Worm (Caenorhabditis elegans) whole organism, dauer: ENCODE results near the gene ZC196.3.
"Not testable (repeated sequence)": the region's sequence is repeated elsewhere in the genome, so short reads cannot be mapped to it uniquely, and the experiment has no call there.

Source experiments
- unc-62 ChIP-seq: sonication (generic microtip); optimal IDR thresholded peaks from 2 replicates; lab custom pipeline; 2017; ENCODE audit warnings: missing biosample characterization, missing genetic modification reagents, missing genetic modification characterization

ZC196.3 gene

DNA sequence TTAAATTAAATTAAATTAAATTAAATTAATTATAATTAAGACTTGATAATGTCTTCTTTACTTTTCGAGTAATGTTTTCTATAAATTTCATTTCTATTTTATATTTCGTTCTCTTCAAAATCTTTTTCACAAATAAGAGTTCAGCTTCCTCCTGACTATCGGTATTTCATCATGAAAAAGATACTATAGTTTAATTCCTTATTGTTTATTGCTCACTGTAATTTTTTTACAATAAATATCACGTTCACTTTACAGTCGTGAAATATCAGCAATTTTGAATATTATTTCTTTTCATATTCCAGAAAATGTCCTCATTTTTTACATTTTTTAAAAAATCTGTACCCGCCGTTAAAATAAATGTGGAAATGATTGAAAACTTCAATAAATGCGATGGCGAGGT is at the start of gene ZC196.3:
TSS of gene ZC196.3 (plus strand) at position 301 of the 400 bp plus-strand sequence.
- no peak for TF ChIP-seq unc-62

DNA sequence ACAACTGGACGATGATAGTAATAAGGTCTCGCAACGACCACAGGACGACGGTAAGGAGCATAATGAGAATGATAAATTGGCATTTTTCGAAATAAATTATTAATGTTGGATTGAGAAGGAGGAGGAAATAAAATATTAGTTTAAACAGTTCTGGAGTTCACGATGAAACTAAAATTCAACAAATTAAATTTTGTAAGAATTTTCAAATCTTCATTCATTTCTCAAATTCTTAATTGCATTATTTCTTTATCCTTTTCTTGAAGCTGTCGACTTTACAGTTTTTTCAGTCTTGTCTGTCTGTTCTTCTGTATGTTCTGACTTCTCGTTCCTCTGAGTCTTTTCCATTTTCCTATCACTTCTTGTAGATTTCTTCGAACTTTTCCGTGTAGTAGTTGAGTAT is 49.7 kb upstream of the ZC196.3 start, which contains the start of gene ZC190.7:
TSS of gene ZC190.7 (minus strand) at position 101 of the 400 bp plus-strand sequence.
- TF ChIP-seq unc-62 = no peak

DNA sequence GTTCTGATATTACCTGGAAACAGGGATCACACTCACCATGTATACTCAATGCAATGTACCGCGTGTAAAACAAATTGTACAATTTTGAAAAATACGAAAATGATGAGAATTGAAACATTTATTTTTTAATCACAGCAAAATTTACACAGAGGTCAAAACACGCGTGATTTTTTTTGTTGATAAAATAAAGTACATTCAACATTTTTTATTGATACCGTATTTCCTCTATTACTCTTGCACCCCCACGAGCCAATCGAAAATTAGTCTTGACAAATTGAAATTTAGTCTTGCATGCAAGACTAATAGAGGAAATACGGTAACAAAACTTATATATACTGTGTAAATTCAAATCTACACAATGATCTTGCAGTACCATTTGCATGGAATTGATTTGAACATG is 48.8 kb upstream of the ZC196.3 start, which contains the start of gene ZC190.8:
TSS of gene ZC190.8 (minus strand) at position 101 of the 400 bp plus-strand sequence.
- TF ChIP-seq unc-62 = no peak

DNA sequence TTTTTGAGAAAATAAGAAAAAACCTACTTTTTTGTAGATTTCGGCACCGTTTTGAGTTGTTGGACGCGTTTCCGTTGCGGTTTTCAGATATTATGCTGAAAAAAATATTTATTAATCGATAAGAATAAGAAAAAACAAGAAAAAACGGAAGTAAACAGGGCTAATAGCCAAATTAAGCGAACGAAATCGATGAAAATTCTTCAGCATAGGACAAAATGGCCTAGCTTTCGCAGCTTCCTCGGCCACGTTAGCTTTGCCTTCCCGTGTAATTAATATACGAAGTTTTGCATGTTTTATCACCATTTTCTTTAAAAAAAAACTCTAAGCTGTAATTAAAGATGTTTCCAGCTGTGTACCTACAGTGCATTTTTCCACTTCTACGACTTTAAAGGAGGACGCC is 40.3 kb upstream of the ZC196.3 start, which contains the start of gene ZC190.10:
TSS of gene ZC190.10 (minus strand) at position 101 of the 400 bp plus-strand sequence.
- TF ChIP-seq unc-62 = not testable (repeated sequence)

DNA sequence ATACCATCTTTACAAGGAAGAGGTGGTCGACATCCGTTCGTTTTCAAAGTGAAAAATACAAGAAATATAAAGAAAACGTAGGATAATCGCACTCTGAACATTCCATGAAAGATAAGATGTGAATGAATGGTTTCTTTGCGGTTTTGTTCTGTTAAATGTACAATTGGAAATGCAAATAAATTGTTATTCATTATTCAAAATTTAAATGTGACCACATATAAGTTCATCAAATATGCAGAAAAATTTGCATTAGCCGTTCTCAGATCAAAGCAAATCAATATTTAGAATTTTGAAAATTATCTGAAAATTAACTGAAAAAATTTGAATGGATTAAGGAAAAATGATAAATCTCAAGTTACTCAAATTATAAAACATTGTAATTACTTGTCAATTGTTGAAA is 24.6 kb upstream of the ZC196.3 start, which contains the start of gene ZC178.2:
TSS of gene ZC178.2 (minus strand) at position 101 of the 400 bp plus-strand sequence.
- no peak for TF ChIP-seq unc-62

DNA sequence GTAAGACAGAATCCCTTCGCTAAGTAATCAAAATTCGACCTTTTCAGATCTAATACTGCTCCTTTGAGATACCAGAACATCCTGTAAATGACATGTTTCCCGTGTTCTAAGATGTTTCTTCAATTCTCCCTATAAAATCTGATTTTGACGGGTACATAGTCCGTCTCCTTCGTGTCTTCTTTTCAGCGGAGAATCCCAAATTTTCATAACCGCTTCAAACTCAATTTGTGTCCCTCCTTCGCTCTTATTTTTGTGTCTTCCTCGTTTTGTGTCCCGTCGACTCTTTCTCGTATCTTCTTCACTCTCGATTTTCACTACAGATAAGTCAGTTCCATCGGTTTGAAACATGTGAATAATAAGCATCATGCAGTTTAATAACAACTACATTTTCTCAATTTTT is 20.3 kb upstream of the ZC196.3 start, which contains the start of gene glr-5:
TSS of gene glr-5 (plus strand) at position 321 of the 400 bp plus-strand sequence.
- TF ChIP-seq unc-62 = no peak

DNA sequence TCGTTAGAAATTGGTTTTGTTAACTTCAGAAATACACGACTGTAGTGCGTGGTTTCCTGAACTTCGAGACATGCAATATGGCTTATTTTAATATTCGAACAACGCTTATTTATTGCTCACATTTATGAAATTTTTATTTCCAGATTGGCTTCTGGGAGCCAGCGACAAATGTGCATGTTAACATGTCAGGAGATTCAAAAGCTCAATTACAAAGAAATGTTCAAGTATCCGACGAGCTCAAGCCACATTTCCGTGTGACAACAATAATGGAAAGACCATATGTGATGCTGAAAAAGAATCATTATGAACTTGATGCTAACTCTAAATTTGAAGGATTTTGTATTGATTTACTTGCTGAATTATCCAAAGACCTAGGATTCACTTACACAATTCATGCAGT is 18.1 kb upstream of the ZC196.3 start:
- TF ChIP-seq unc-62 = no peak

DNA sequence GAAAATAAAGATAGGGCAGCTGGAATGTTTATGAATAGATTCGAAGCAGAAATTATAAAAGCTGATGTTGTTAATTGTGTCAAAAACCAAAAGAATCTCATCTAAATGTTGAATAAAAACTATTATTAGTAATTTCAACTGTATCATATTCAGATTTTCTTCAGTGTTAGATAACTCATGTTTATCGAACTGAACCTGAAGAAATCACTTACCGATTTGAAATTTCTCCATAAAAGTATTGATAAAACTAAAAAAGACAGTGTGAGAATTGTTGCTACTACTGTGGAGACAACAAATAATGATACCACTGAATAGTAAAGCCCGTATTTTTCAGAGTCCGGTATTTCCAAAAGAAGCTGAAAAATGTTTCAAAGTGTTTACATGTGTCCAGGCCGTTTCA is 14.3 kb upstream of the ZC196.3 start, which contains the start of gene ZC196.8:
TSS of gene ZC196.8 (minus strand) at position 101 of the 400 bp plus-strand sequence.
- TF ChIP-seq unc-62 = not testable (repeated sequence)

DNA sequence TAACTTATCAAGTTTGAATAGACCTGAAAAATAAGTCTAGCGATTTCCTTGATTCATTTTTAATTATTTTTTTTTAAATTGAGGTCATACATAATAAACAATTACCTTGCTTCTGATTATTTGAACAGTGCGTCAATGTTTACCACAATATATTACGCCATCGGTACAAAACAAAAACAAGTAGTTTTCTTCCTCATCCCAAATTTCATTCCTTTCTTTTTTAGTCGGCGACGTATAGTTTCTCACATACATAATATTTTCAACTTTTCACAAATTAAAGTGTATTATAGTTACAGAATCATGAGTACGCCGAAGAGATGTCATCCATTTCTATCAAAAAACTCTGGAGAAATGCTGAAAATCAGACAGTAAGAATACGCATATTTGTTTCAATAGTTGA is 10.2 kb upstream of the ZC196.3 start, which contains the start of gene droe-8:
TSS of gene droe-8 (plus strand) at position 301 of the 400 bp plus-strand sequence.
- TF ChIP-seq unc-62 = not testable (repeated sequence)

DNA sequence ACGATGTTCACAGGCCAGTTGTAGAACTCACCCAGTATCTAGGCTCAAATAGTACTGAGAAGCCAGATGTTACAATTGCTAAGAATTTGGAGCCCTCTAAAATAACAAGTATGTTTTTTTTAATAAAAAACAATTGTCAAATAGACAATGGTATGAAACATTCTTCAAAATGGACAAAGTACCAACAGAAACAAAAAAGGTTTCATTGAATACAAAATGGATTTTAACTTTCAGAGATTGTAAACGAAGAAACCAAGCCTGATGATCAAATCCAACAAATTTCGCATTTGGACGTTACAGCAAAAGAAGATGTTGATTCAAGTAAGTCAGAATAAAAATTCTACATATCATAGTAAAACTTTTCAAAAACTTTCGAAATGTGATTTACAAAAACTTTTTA is 9.4 kb upstream of the ZC196.3 start, which contains the start of gene ZC196.9:
TSS of gene ZC196.9 (minus strand) at position 101 of the 400 bp plus-strand sequence.
- TF ChIP-seq unc-62 = no peak

DNA sequence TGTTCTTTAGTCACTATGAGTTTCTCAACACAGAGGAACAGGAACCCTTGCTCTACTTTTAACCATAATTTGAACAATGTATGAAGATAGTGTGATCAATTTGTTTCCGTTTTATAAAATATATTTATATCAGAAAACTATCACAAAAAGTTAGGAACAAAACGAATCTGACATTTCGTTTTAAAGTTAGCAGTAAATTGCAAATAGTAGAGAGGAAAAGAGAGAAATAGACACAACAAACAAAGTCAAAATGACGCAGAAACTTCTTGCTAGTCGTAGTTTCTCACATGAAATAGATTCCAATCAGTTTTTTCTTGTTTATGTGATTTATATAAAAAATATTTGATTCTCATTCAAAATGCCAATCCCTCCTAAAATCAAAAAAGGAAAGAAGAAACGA is 7.4 kb upstream of the ZC196.3 start, which contains the start of gene ZC196.5:
TSS of gene ZC196.5 (plus strand) at position 301 of the 400 bp plus-strand sequence.
- TF ChIP-seq unc-62 = no peak

DNA sequence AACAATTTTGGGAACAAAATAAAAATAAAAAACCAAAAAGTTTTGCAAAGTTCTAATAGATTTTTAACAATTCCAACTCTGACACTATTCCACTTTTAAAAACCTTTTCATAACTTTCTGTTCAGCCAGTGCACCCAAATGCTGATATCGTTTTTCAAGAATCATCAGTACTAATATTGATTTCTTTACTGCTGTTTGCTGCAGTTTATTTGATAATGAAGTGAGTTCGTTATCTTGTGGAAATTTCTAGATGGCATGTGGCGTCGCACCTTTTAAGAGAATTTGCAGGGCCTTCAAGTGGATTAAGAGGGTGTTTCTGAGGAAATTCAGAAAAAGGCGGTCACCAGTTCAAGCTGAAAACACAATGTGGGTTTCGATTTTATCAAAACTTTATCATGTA is 5.5 kb upstream of the ZC196.3 start:
- no peak for TF ChIP-seq unc-62

DNA sequence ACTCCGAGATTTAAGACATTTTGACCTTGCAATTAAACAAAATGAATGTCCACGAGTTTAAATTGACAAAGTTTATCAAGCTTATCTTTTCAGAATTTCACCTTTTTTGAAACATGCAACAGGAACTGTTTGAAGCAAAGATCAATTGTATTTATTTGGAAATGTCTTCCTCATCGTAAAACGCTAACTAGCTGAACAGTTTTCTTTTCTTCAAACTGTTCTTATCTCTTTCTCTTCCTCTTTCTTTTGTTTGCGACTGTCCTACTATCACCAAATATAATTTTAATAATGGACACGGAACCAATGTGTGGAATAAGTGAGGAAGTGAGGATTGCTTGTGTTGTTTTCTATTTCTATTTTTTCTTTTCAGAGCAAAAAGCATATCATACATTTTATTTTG is 3.5 kb upstream of the ZC196.3 start, which contains the start of gene ZC196.4:
TSS of gene ZC196.4 (plus strand) at position 173 of the 400 bp plus-strand sequence.
- TF ChIP-seq unc-62 = no peak

DNA sequence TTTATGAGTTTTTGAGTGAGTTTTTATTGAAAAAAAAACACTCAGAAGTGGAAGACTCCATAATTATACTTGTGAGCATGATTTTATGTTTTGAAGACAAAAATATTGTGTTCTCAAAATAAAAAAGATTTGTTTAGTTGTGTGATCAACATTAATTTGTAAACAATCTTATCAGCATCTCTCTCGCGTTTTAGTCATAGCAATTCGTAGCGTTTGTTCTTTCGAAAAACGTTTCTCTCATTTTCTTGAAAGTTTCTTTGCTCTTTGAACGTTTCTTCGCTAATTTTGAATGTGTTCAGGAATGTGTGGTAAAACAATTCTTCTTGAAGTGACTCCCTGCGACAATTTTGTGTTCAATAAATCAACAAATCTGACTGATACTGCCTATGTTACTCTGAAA is 2.7 kb downstream of the ZC196.3 start, which contains the start of gene ZC196.2:
TSS of gene ZC196.2 (plus strand) at position 301 of the 400 bp plus-strand sequence.
- no peak for TF ChIP-seq unc-62

DNA sequence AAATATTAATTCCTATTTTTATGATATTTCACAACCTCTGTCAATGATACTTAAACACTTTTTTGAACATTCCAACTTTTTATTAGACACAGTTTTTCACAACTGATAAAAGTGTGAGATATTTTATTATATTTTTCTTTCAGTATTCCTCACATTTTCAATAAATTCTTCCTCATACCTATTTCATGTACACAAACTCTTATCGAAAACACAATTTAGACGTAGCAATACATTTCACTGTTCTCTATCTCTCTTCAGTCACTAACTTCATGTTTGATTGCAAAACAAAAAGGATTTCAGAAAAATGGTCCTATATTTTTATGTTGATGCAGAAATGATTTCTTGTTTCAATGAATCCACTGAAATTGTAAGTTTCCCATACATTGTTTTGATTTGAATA is 9.4 kb downstream of the ZC196.3 start, which contains the start of gene B0507.6:
TSS of gene B0507.6 (plus strand) at position 301 of the 400 bp plus-strand sequence.
- no peak for TF ChIP-seq unc-62

DNA sequence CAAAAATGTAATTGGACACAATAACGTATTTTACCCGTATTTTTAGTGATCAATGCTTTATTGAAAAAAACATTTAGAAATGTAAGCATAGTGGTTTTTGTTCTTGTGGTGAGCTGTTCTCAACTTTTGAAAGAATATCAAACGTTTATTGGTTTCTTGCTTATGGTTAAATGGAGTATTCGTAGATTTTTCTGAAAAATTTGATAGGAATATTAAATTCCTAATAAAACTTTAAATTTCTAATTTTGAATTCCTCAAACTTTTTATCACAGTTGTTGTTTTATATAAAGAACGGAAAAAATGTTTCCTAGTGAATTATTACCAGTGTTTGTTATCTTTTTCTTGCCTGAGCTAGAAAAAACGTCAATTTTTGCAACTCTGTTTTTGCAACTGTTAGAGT is 16.9 kb downstream of the ZC196.3 start, which contains the start of gene B0507.5:
TSS of gene B0507.5 (plus strand) at position 301 of the 400 bp plus-strand sequence.
- TF ChIP-seq unc-62 = no peak

DNA sequence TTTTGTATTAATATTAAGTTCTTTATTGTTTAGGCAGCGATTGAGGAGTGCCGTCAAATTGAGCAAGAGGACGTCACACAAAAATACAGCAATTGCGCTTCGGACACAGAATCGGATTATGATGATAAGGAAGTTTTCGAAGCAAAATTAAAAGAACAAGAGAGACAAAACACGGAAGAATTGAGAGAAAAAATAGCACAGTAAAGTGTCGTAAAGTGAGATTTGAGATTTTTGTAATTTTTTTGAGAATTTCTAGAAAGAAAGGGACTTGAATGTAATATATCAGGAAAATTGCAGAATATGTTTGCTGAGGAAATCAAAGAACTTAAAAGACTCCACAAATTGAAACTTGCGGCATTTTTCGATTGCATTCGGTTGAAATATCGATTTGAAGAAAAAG is 18.2 kb downstream of the ZC196.3 start, which contains the start of gene B0507.4:
TSS of gene B0507.4 (plus strand) at position 301 of the 400 bp plus-strand sequence.
- no peak for TF ChIP-seq unc-62

DNA sequence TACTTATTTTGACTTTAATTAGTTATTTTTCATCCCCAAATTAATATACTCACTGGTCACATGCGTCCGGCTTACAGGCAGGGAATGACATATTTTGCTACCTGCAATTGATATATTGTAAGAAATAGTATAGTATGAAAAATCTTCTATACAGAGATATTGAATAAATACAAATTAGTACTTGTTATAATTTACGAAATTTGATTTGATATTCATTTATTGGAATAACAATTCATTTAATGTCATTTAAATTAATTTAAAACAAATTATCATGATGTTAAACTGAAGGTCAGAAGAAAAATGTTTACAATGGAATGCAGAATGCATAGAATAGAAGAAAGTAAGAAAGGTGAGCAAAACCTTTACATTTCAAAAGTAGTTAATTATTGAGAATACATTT is 22.1 kb downstream of the ZC196.3 start, which contains the start of gene B0507.7:
TSS of gene B0507.7 (minus strand) at position 101 of the 400 bp plus-strand sequence.
- no peak for TF ChIP-seq unc-62
